Worm (Caenorhabditis elegans) whole organism, young adult: ENCODE data around the gene snr-5.

Source experiments
- B0019.2 ChIP-seq: fragments of 200-800 bp; sonication (Bioruptor generic); conservative IDR thresholded peaks from 2 replicates; pipeline ENCODE4 v1.3.6; 2022; ENCODE audit warnings: missing genetic modification reagents, missing genetic modification characterization, missing compliant biosample characterization
- B0336.3 ChIP-seq: fragments of 200-800 bp; sonication (Bioruptor generic); IDR thresholded peaks from 2 replicates; pipeline ENCODE4 v1.3.6; 2022; ENCODE audit warnings: missing genetic modification characterization, missing compliant biosample characterization
- C06A6.2 ChIP-seq: fragments of 200-800 bp; sonication (Bioruptor generic); conservative IDR thresholded peaks from 2 replicates; pipeline ENCODE4 v1.3.6; 2022; ENCODE audit warnings: missing genetic modification characterization, missing compliant biosample characterization
- C17E4.6 ChIP-seq: fragments of 200-800 bp; sonication (Bioruptor generic); IDR thresholded peaks from 2 replicates; pipeline ENCODE4 v1.3.6; 2022; ENCODE audit warnings: missing genetic modification reagents, missing genetic modification characterization, missing compliant biosample characterization
- F39B2.1 ChIP-seq: fragments of 200-800 bp; sonication (Bioruptor generic); IDR thresholded peaks from 2 replicates; pipeline ENCODE4 v1.3.6; 2022; ENCODE audit warnings: missing genetic modification reagents, missing genetic modification characterization, missing compliant biosample characterization
- F57A8.1 ChIP-seq: fragments of 200-800 bp; sonication (Bioruptor generic); optimal IDR thresholded peaks from 2 replicates; lab custom pipeline; 2018; ENCODE audit warnings: mild to moderate bottlenecking, missing genetic modification characterization, moderate library complexity, missing compliant biosample characterization
- K11D2.4 ChIP-seq: fragments of 200-800 bp; sonication (Bioruptor generic); IDR thresholded peaks from 2 replicates; pipeline ENCODE4 v1.3.6; 2022; ENCODE audit warnings: missing genetic modification reagents, missing genetic modification characterization, missing compliant biosample characterization
- K12H6.12 ChIP-seq: fragments of 200-800 bp; sonication (Bioruptor generic); optimal IDR thresholded peaks from 2 replicates; lab custom pipeline; 2018; ENCODE audit warnings: mild to moderate bottlenecking, missing genetic modification characterization, missing compliant biosample characterization
- Y53G8AR.9 ChIP-seq: fragments of 200-800 bp; sonication (Bioruptor generic); conservative IDR thresholded peaks from 2 replicates; pipeline ENCODE4 v1.3.6; 2022; ENCODE audit warnings: missing genetic modification reagents, missing genetic modification characterization, missing compliant biosample characterization
- ZK185.1 ChIP-seq: sonication (generic microtip); optimal IDR thresholded peaks from 2 replicates; lab custom pipeline; 2016; ENCODE audit warnings: mild to moderate bottlenecking, missing genetic modification characterization, missing compliant biosample characterization; ENCODE audit not compliant: poor library complexity, severe bottlenecking
- akir-1 ChIP-seq: fragments of 200-800 bp; sonication (Bioruptor generic); optimal IDR thresholded peaks from 2 replicates; lab custom pipeline; 2018; ENCODE audit warnings: mild to moderate bottlenecking, missing genetic modification characterization, moderate library complexity, missing compliant biosample characterization
- aptf-3 ChIP-seq: fragments of 200-800 bp; sonication (Bioruptor generic); IDR thresholded peaks from 2 replicates; pipeline ENCODE4 v1.3.6; 2022; ENCODE audit warnings: missing genetic modification characterization, missing compliant biosample characterization
- attf-3 ChIP-seq: fragments of 200-800 bp; sonication (Bioruptor generic); conservative IDR thresholded peaks from 2 replicates; pipeline ENCODE4 v1.3.6; 2022; ENCODE audit warnings: missing genetic modification reagents, missing genetic modification characterization, missing compliant biosample characterization
- attf-5 ChIP-seq: fragments of 200-800 bp; sonication (Bioruptor generic); optimal IDR thresholded peaks from 2 replicates; lab custom pipeline; 2018; ENCODE audit warnings: mild to moderate bottlenecking, missing genetic modification characterization, missing compliant biosample characterization
- bed-2 ChIP-seq: fragments of 200-800 bp; sonication (Bioruptor generic); IDR thresholded peaks from 2 replicates; pipeline ENCODE4 v1.3.6; 2022; ENCODE audit warnings: missing genetic modification reagents, missing genetic modification characterization, missing compliant biosample characterization
- cebp-1 ChIP-seq, 2 experiments: fragments of 200-800 bp in 1 of 2; sonication (Bioruptor generic) in 1 of 2; sonication (generic microtip) in 1 of 2; IDR thresholded peaks in 1 of 2; optimal IDR thresholded peaks in 1 of 2; 2 replicates each; pipeline versions ENCODE4 v1.3.6 to Lab custom; 2017 to 2022; ENCODE audit warnings: missing compliant biosample characterization in 2 of 2, missing genetic modification characterization in 2 of 2, mild to moderate bottlenecking in 1 of 2, missing genetic modification reagents in 1 of 2, moderate library complexity in 1 of 2
- ceh-27 ChIP-seq: fragments of 200-800 bp; sonication (Bioruptor generic); optimal IDR thresholded peaks from 2 replicates; lab custom pipeline; 2018; ENCODE audit warnings: mild to moderate bottlenecking, missing genetic modification characterization, moderate library complexity, missing compliant biosample characterization
- chd-7 ChIP-seq: sonication (generic microtip); optimal IDR thresholded peaks from 2 replicates; lab custom pipeline; 2016; ENCODE audit warnings: mild to moderate bottlenecking, missing genetic modification characterization, moderate library complexity, missing compliant biosample characterization
- dpl-1 ChIP-seq: fragments of 150-350 bp; optimal IDR thresholded peaks from 2 replicates; lab custom pipeline; 2014; ENCODE audit warnings: missing biosample characterization, missing genetic modification reagents, missing genetic modification characterization
- egrh-3 ChIP-seq: fragments of 200-800 bp; sonication (Bioruptor generic); IDR thresholded peaks from 2 replicates; pipeline ENCODE4 v1.3.6; 2022; ENCODE audit warnings: missing genetic modification reagents, missing genetic modification characterization, missing compliant biosample characterization
- him-1 ChIP-seq: sonication (generic microtip); optimal IDR thresholded peaks from 2 replicates; lab custom pipeline; 2016; ENCODE audit warnings: missing genotype, missing genetic modification reagents, missing genetic modification characterization, missing compliant biosample characterization
- hmg-1.2 ChIP-seq: fragments of 200-800 bp; sonication (Bioruptor generic); IDR thresholded peaks from 2 replicates; pipeline ENCODE4 v1.3.6; 2022; ENCODE audit warnings: missing genetic modification reagents, missing genetic modification characterization, missing compliant biosample characterization
- let-526 ChIP-seq: fragments of 200-800 bp; sonication (Bioruptor generic); IDR thresholded peaks from 2 replicates; pipeline ENCODE4 v1.3.6; 2022; ENCODE audit warnings: missing genetic modification reagents, missing genetic modification characterization, missing compliant biosample characterization
- let-607 ChIP-seq, 2 experiments: fragments of 200-800 bp in 1 of 2; sonication (Bioruptor generic) in 1 of 2; sonication (generic microtip) in 1 of 2; optimal IDR thresholded peaks; 2 replicates each; lab custom pipeline; 2016 to 2018; ENCODE audit warnings: mild to moderate bottlenecking in 2 of 2, missing compliant biosample characterization in 2 of 2, missing genetic modification characterization in 2 of 2, moderate library complexity in 2 of 2, missing genotype in 1 of 2
- lin-26 ChIP-seq: fragments of 200-800 bp; sonication (Bioruptor generic); IDR thresholded peaks from 2 replicates; pipeline ENCODE4 v1.3.6; 2022; ENCODE audit warnings: missing genetic modification reagents, missing genetic modification characterization, missing compliant biosample characterization
- lin-40 ChIP-seq: sonication (generic microtip); optimal IDR thresholded peaks from 2 replicates; lab custom pipeline; 2016; ENCODE audit warnings: missing genetic modification characterization, mild to moderate bottlenecking, missing compliant biosample characterization, missing genotype, missing genetic modification reagents
- lir-1 ChIP-seq: fragments of 200-800 bp; sonication (Bioruptor generic); conservative IDR thresholded peaks from 2 replicates; pipeline ENCODE4 v1.3.6; 2022; ENCODE audit warnings: missing genetic modification reagents, missing genetic modification characterization, missing compliant biosample characterization
- lsy-27 ChIP-seq: sonication (generic microtip); optimal IDR thresholded peaks from 2 replicates; lab custom pipeline; 2017; ENCODE audit warnings: missing genetic modification characterization, mild to moderate bottlenecking, missing compliant biosample characterization, antibody characterized with exemption, missing genotype, borderline replicate concordance; ENCODE audit not compliant: insufficient read depth
- madf-10 ChIP-seq: sonication (generic microtip); optimal IDR thresholded peaks from 2 replicates; lab custom pipeline; 2016; ENCODE audit warnings: mild to moderate bottlenecking, missing genetic modification characterization, missing compliant biosample characterization
- madf-6 ChIP-seq: fragments of 200-800 bp; sonication (Bioruptor generic); IDR thresholded peaks from 2 replicates; pipeline ENCODE4 v1.3.6; 2022; ENCODE audit warnings: missing genetic modification reagents, missing genetic modification characterization, missing compliant biosample characterization
- mcd-1 ChIP-seq: fragments of 200-800 bp; sonication (Bioruptor generic); IDR thresholded peaks from 2 replicates; pipeline ENCODE4 v1.3.6; 2022; ENCODE audit warnings: missing genetic modification reagents, missing genetic modification characterization, missing compliant biosample characterization
- nfyb-1 ChIP-seq: fragments of 200-800 bp; sonication (Bioruptor generic); IDR thresholded peaks from 2 replicates; pipeline ENCODE4 v1.3.6; 2022; ENCODE audit warnings: missing genetic modification reagents, missing genetic modification characterization, missing compliant biosample characterization
- nhr-80 ChIP-seq: sonication (generic microtip); optimal IDR thresholded peaks from 2 replicates; lab custom pipeline; 2016; ENCODE audit warnings: missing genetic modification characterization, missing compliant biosample characterization
- pbrm-1 ChIP-seq: fragments of 200-800 bp; sonication (Bioruptor generic); IDR thresholded peaks from 2 replicates; pipeline ENCODE4 v1.3.6; 2022; ENCODE audit warnings: missing genetic modification reagents, missing genetic modification characterization, missing compliant biosample characterization
- rcor-1 ChIP-seq: fragments of 200-800 bp; sonication (Bioruptor generic); IDR thresholded peaks from 2 replicates; pipeline ENCODE4 v1.3.6; 2022; ENCODE audit warnings: missing genetic modification reagents, missing genetic modification characterization, missing compliant biosample characterization
- snpc-1.3 ChIP-seq: sonication (generic microtip); optimal IDR thresholded peaks from 2 replicates; lab custom pipeline; 2017; ENCODE audit warnings: missing genetic modification characterization, mild to moderate bottlenecking, missing compliant biosample characterization, antibody characterized with exemption, moderate library complexity, missing genotype, missing genetic modification reagents; ENCODE audit not compliant: insufficient read depth
- snpc-4 ChIP-seq, 5 experiments: fragments of 150-350 bp in 1 of 5; sonication (generic microtip) in 4 of 5; optimal IDR thresholded peaks; 2 replicates each; lab custom pipeline; 2014 to 2018; ENCODE audit warnings: missing genetic modification characterization in 5 of 5, missing biosample characterization in 3 of 5, antibody characterized with exemption in 2 of 5, mild to moderate bottlenecking in 2 of 5, missing compliant biosample characterization in 2 of 5, missing genotype in 2 of 5, moderate library complexity in 2 of 5, missing genetic modification reagents in 1 of 5
- somi-1 ChIP-seq: fragments of 200-800 bp; sonication (Bioruptor generic); optimal IDR thresholded peaks from 2 replicates; lab custom pipeline; 2018; ENCODE audit warnings: mild to moderate bottlenecking, missing genetic modification characterization, missing compliant biosample characterization
- tbp1 ChIP-seq: fragments of 200-800 bp; sonication (Bioruptor generic); optimal IDR thresholded peaks from 2 replicates; lab custom pipeline; 2018; ENCODE audit warnings: mild to moderate bottlenecking, missing genetic modification characterization, missing compliant biosample characterization
- tlf-1 ChIP-seq: fragments of 200-800 bp; sonication (Bioruptor generic); optimal IDR thresholded peaks from 2 replicates; lab custom pipeline; 2018; ENCODE audit warnings: mild to moderate bottlenecking, missing genetic modification characterization, missing compliant biosample characterization
- unc-62 ChIP-seq: fragments of 150-350 bp; optimal IDR thresholded peaks from 2 replicates; lab custom pipeline; 2014; ENCODE audit warnings: missing biosample characterization, missing genetic modification reagents, missing genetic modification characterization
- ztf-22 ChIP-seq: fragments of 200-800 bp; sonication (Bioruptor generic); optimal IDR thresholded peaks from 2 replicates; lab custom pipeline; 2018; ENCODE audit warnings: mild to moderate bottlenecking, missing genetic modification characterization, moderate library complexity, missing compliant biosample characterization
- ztf-26 ChIP-seq: sonication (generic microtip); optimal IDR thresholded peaks from 2 replicates; lab custom pipeline; 2017; ENCODE audit warnings: missing genetic modification characterization, missing compliant biosample characterization
- ztf-28 ChIP-seq: fragments of 200-800 bp; sonication (Bioruptor generic); IDR thresholded peaks from 2 replicates; pipeline ENCODE4 v1.3.6; 2022; ENCODE audit warnings: missing genetic modification reagents, missing genetic modification characterization, missing compliant biosample characterization

Gene snr-5

ce11 chrIII:7891573-7892306 is 29.9 kb downstream of the snr-5 start, which contains the start of the genes ZK688.5 and fahd-1:
TSS of gene ZK688.5 (minus strand) at chrIII:7891623.
TSS of gene fahd-1 (plus strand) at chrIII:7892256.
- peak; percentile 14 for TF ChIP-seq madf-10 (tag; lab: Kevin White, UChicago)
- no peak for TF ChIP-seq akir-1 (GFP tag; lab: Kevin White, UChicago)
- TF ChIP-seq ztf-26 (tag; lab: Kevin White, UChicago), result peak; percentile 39
- TF ChIP-seq tbp1, result peak; percentile 45
- peak; percentile 34 for TF ChIP-seq K12H6.12 (tag; lab: Kevin White, UChicago)
- no peak for TF ChIP-seq lir-1
- peak; percentile 44 for TF ChIP-seq ceh-27 (GFP tag; lab: Kevin White, UChicago)
- 0 out of 2 replicates have a peak, but pooled peaks have one; percentile 10 for TF ChIP-seq K11D2.4
- TF ChIP-seq lin-40 (tag; lab: Kevin White, UChicago), result peak; percentile 69
- TF ChIP-seq snpc-1.3 (tag; lab: Kevin White, UChicago), result no peak
- 0 out of 2 replicates have a peak, but pooled peaks have one; percentile 52 for TF ChIP-seq B0336.3
- no peak for TF ChIP-seq ztf-22
- TF ChIP-seq ztf-28, result no peak
- 0 out of 2 replicates have a peak, but pooled peaks have one; percentile 25 for TF ChIP-seq lin-26 (GFP tag; lab: Robert Waterston, UW)
- TF ChIP-seq nfyb-1 (GFP tag; lab: Robert Waterston, UW), result peak; percentile 66; the same call in 1 of the 2 replicates
- TF ChIP-seq F57A8.1 (GFP tag; lab: Kevin White, UChicago), result no peak
- no peak for TF ChIP-seq snpc-4 (GFP tag; optimal IDR thresholded peaks at IDR 0.05; lab: Kevin White, UChicago)
- TF ChIP-seq snpc-4 (tag; optimal IDR thresholded peaks at IDR 0.05; lab: Kevin White, UChicago), result peak in 3 of 4 experiments; percentile 2 to 48 (median 12)
- TF ChIP-seq pbrm-1, result 0 out of 2 replicates have a peak, but pooled peaks have one; percentile 26
- TF ChIP-seq bed-2 (GFP tag; lab: Robert Waterston, UW), result no peak
- TF ChIP-seq ZK185.1 (tag; lab: Kevin White, UChicago), result peak; percentile 26
- peak; percentile 50; the same call in 1 of the 2 replicates for TF ChIP-seq let-526 (GFP tag; lab: Robert Waterston, UW)
- TF ChIP-seq mcd-1 (GFP tag; lab: Robert Waterston, UW), result no peak; the same call in 1 of the 2 replicates
- TF ChIP-seq him-1, result no peak
- peak; percentile 43 for TF ChIP-seq somi-1 (GFP tag; lab: Kevin White, UChicago)
- no peak for TF ChIP-seq dpl-1 (GFP tag; lab: Kevin White, UChicago)
- peak; percentile 29 for TF ChIP-seq chd-7 (tag; lab: Kevin White, UChicago)
- peak; percentile 23 for TF ChIP-seq unc-62 (GFP tag; lab: Kevin White, UChicago)
- TF ChIP-seq tlf-1 (GFP tag; lab: Kevin White, UChicago), result no peak
- peak; percentile 24; the same call in 1 of the 2 replicates for TF ChIP-seq egrh-3 (GFP tag; lab: Robert Waterston, UW)
- no peak for TF ChIP-seq F39B2.1
- peak; percentile 71 for TF ChIP-seq lsy-27 (tag; lab: Kevin White, UChicago)
- TF ChIP-seq madf-6 (GFP tag; lab: Robert Waterston, UW), result peak; percentile 27; the same call in 1 of the 2 replicates
- peak; percentile 27 to 51 for TF ChIP-seq let-607 (tag; optimal IDR thresholded peaks at IDR 0.05; lab: Kevin White, UChicago)
- peak; percentile 56; the same call in 1 of the 2 replicates for TF ChIP-seq Y53G8AR.9 (GFP tag; lab: Robert Waterston, UW)
- no peak; the same call in 1 of the 2 replicates for TF ChIP-seq rcor-1
- TF ChIP-seq C06A6.2 (GFP tag; lab: Robert Waterston, UW), result 0 out of 2 replicates have a peak, but pooled peaks have one; percentile 35
- TF ChIP-seq cebp-1 (GFP tag; IDR thresholded peaks at IDR 0.05; lab: Robert Waterston, UW), result no peak
- peak; percentile 75 for TF ChIP-seq cebp-1 (tag; optimal IDR thresholded peaks at IDR 0.05; lab: Kevin White, UChicago)
- TF ChIP-seq C17E4.6 (GFP tag; lab: Robert Waterston, UW), result no peak
- TF ChIP-seq attf-5 (GFP tag; lab: Kevin White, UChicago), result peak; percentile 86
- no peak for TF ChIP-seq aptf-3
- TF ChIP-seq attf-3 (GFP tag; lab: Robert Waterston, UW), result 0 out of 2 replicates have a peak, but pooled peaks have one; percentile 22
- no peak for TF ChIP-seq B0019.2 (GFP tag; lab: Robert Waterston, UW)
- peak; percentile 87; the same call in 1 of the 2 replicates for TF ChIP-seq hmg-1.2 (GFP tag; lab: Robert Waterston, UW)
- TF ChIP-seq nhr-80, result peak; percentile 91
